Fruit fly (Drosophila melanogaster) whole organism, larva: ENCODE results near the gene CG42594.

Experiments
- noc ChIP-seq: fragments of 200-800 bp; sonication (Bioruptor generic); optimal IDR thresholded peaks from 3 replicates; lab custom pipeline; 2019; ENCODE audit warnings: missing biosample characterization, mild to moderate bottlenecking, missing genetic modification characterization, moderate library complexity

CG42594 gene

DNA sequence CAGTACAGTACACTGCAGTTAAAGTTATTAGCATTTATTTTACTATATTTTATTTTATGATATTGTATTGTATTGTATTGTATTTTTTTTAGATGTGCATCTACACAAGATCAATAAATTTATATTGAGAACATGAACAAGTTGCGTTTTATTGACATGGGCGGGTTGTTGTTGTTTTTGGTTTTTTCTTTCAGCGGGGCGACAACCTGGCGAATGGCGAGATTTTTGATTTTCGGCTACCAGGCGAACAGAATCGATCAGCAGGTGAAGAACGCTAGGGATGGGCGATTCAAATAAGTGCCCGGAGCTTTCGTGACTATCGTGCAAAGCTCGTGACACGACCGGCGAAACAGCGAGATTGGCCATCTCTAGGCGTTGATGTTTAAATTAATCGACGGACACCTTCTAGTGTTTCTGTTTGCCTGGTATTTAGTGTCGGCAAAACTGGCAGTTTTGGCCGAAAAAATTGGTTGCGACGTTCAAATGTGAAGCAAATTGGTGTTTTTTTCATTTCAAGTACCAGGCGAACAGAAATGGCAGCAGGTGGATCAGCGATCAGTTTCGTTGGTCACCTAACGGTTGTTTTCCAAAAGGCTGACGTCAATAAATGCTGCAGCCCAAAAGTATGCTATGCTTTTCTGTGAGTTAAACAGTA is 115.3 kb downstream of the CG42594 start:
- TF ChIP-seq noc, result no peak
